Worm (Caenorhabditis elegans) whole organism, late embryonic: ENCODE results near the gene Y62H9A.2.

Experiments
- F13H6.1 ChIP-seq: sonication (generic microtip); optimal IDR thresholded peaks from 2 replicates; lab custom pipeline; 2016; ENCODE audit warnings: missing genetic modification characterization, missing compliant biosample characterization
- K02D7.2 ChIP-seq: sonication (generic microtip); optimal IDR thresholded peaks from 2 replicates; lab custom pipeline; 2017; ENCODE audit warnings: mild to moderate bottlenecking, missing genetic modification characterization, missing compliant biosample characterization
- K09A11.1 ChIP-seq: sonication (generic microtip); optimal IDR thresholded peaks from 2 replicates; lab custom pipeline; 2017; ENCODE audit warnings: antibody characterized with exemption, mild to moderate bottlenecking, missing genetic modification characterization, missing compliant biosample characterization; ENCODE audit not compliant: insufficient read depth
- T23F11.4 ChIP-seq: fragments of 200-800 bp; sonication (Bioruptor generic); optimal IDR thresholded peaks from 2 replicates; lab custom pipeline; 2018; ENCODE audit warnings: mild to moderate bottlenecking, missing genetic modification characterization, missing compliant biosample characterization
- Y22D7AL.16 ChIP-seq: sonication (generic microtip); optimal IDR thresholded peaks from 2 replicates; lab custom pipeline; 2016; ENCODE audit warnings: missing genetic modification characterization, missing compliant biosample characterization
- ahr-1 ChIP-seq: sonication (generic microtip); optimal IDR thresholded peaks from 2 replicates; lab custom pipeline; 2016; ENCODE audit warnings: missing genetic modification characterization, missing compliant biosample characterization
- ceh-19 ChIP-seq: fragments of 200-800 bp; sonication (Bioruptor generic); optimal IDR thresholded peaks from 2 replicates; lab custom pipeline; 2018; ENCODE audit warnings: mild to moderate bottlenecking, missing genetic modification characterization, missing compliant biosample characterization
- ceh-2 ChIP-seq: sonication (generic microtip); optimal IDR thresholded peaks from 2 replicates; lab custom pipeline; 2016; ENCODE audit warnings: missing genotype, missing genetic modification characterization, missing compliant biosample characterization
- ceh-22 ChIP-seq: sonication (generic microtip); optimal IDR thresholded peaks from 2 replicates; lab custom pipeline; 2017; ENCODE audit warnings: missing biosample characterization, missing genetic modification characterization
- ceh-30 ChIP-seq: fragments of 150-350 bp; optimal IDR thresholded peaks from 2 replicates; lab custom pipeline; 2014; ENCODE audit warnings: missing biosample characterization, missing genetic modification characterization
- ceh-34 ChIP-seq: sonication (generic microtip); optimal IDR thresholded peaks from 2 replicates; lab custom pipeline; 2016; ENCODE audit warnings: mild to moderate bottlenecking, missing genetic modification characterization, missing compliant biosample characterization
- ceh-45 ChIP-seq: fragments of 200-800 bp; sonication (Bioruptor generic); IDR thresholded peaks from 2 replicates; pipeline ENCODE4 v1.3.6; 2022; ENCODE audit warnings: missing genetic modification reagents, missing genetic modification characterization, missing compliant biosample characterization
- ceh-6 ChIP-seq: fragments of 200-800 bp; sonication (Bioruptor generic); optimal IDR thresholded peaks from 2 replicates; lab custom pipeline; 2018; ENCODE audit warnings: mild to moderate bottlenecking, missing genetic modification characterization, missing compliant biosample characterization
- che-1 ChIP-seq: sonication (generic microtip); optimal IDR thresholded peaks from 2 replicates; lab custom pipeline; 2016; ENCODE audit warnings: mild to moderate bottlenecking, missing genetic modification characterization, missing compliant biosample characterization
- dmd-4 ChIP-seq: sonication (generic microtip); optimal IDR thresholded peaks from 2 replicates; lab custom pipeline; 2016; ENCODE audit warnings: borderline replicate concordance, missing genetic modification characterization, missing compliant biosample characterization
- dve-1 ChIP-seq: sonication (generic microtip); optimal IDR thresholded peaks from 2 replicates; lab custom pipeline; 2017; ENCODE audit warnings: antibody characterized with exemption, mild to moderate bottlenecking, missing genetic modification characterization, missing compliant biosample characterization
- ets-4 ChIP-seq: sonication (generic microtip); optimal IDR thresholded peaks from 2 replicates; lab custom pipeline; 2016; ENCODE audit warnings: missing genetic modification characterization, missing compliant biosample characterization
- eyg-1 ChIP-seq: sonication (generic microtip); optimal IDR thresholded peaks from 2 replicates; lab custom pipeline; 2016; ENCODE audit warnings: missing genotype, missing genetic modification characterization, missing compliant biosample characterization
- fkh-6 ChIP-seq: sonication (generic microtip); optimal IDR thresholded peaks from 2 replicates; lab custom pipeline; 2016; ENCODE audit warnings: missing genetic modification characterization, missing compliant biosample characterization
- gmeb-2 ChIP-seq: sonication (generic microtip); optimal IDR thresholded peaks from 2 replicates; lab custom pipeline; 2016; ENCODE audit warnings: missing genetic modification characterization, inconsistent platforms, missing compliant biosample characterization
- hlh-13 ChIP-seq: fragments of 200-800 bp; sonication (Bioruptor generic); optimal IDR thresholded peaks from 2 replicates; lab custom pipeline; 2018; ENCODE audit warnings: mild to moderate bottlenecking, missing genetic modification characterization, missing compliant biosample characterization
- hlh-15 ChIP-seq: sonication (generic microtip); optimal IDR thresholded peaks from 2 replicates; lab custom pipeline; 2016; ENCODE audit warnings: missing genetic modification characterization, missing compliant biosample characterization
- hlh-6 ChIP-seq: sonication (generic microtip); optimal IDR thresholded peaks from 2 replicates; lab custom pipeline; 2016; ENCODE audit warnings: missing genotype, missing genetic modification characterization, missing compliant biosample characterization
- hlh-8 ChIP-seq: sonication (generic microtip); optimal IDR thresholded peaks from 2 replicates; lab custom pipeline; 2016; ENCODE audit warnings: missing genotype, missing genetic modification characterization, missing compliant biosample characterization
- lim-6 ChIP-seq: sonication (generic microtip); optimal IDR thresholded peaks from 2 replicates; lab custom pipeline; 2016; ENCODE audit warnings: missing genetic modification characterization, missing compliant biosample characterization
- mec-3 ChIP-seq: sonication (generic microtip); optimal IDR thresholded peaks from 2 replicates; lab custom pipeline; 2016; ENCODE audit warnings: borderline replicate concordance, missing genetic modification characterization, missing compliant biosample characterization
- nfya-1 ChIP-seq: sonication (generic microtip); optimal IDR thresholded peaks from 2 replicates; lab custom pipeline; 2017; ENCODE audit warnings: missing genetic modification characterization, mild to moderate bottlenecking, missing compliant biosample characterization, antibody characterized with exemption, moderate library complexity
- nhr-11 ChIP-seq: fragments of 150-350 bp; optimal IDR thresholded peaks from 2 replicates; lab custom pipeline; 2014; ENCODE audit warnings: missing biosample characterization, missing genetic modification characterization
- nhr-232 ChIP-seq: sonication (generic microtip); optimal IDR thresholded peaks from 2 replicates; lab custom pipeline; 2016; ENCODE audit warnings: missing genetic modification characterization, missing compliant biosample characterization
- npax-4 ChIP-seq: sonication (generic microtip); optimal IDR thresholded peaks from 2 replicates; lab custom pipeline; 2016; ENCODE audit warnings: missing genetic modification characterization, missing compliant biosample characterization
- pag-3 ChIP-seq: sonication (generic microtip); optimal IDR thresholded peaks from 2 replicates; lab custom pipeline; 2016; ENCODE audit warnings: missing compliant biosample characterization, missing genetic modification characterization, borderline replicate concordance
- pat-9 ChIP-seq: fragments of 200-800 bp; sonication (Bioruptor generic); optimal IDR thresholded peaks from 2 replicates; lab custom pipeline; 2018; ENCODE audit warnings: mild to moderate bottlenecking, missing genetic modification characterization, moderate library complexity, missing compliant biosample characterization
- pha-2 ChIP-seq: sonication (generic microtip); optimal IDR thresholded peaks from 2 replicates; lab custom pipeline; 2017; ENCODE audit warnings: mild to moderate bottlenecking, missing genetic modification characterization, missing compliant biosample characterization
- ref-2 ChIP-seq: sonication (generic microtip); optimal IDR thresholded peaks from 2 replicates; lab custom pipeline; 2016; ENCODE audit warnings: missing genetic modification characterization, missing compliant biosample characterization
- sdc-2 ChIP-seq: sonication (generic microtip); optimal IDR thresholded peaks from 2 replicates; lab custom pipeline; 2016; ENCODE audit warnings: missing genotype, missing genetic modification characterization, missing compliant biosample characterization
- sox-2 ChIP-seq: fragments of 200-800 bp; sonication (Bioruptor generic); IDR thresholded peaks from 2 replicates; pipeline ENCODE4 v1.3.6; 2022; ENCODE audit warnings: missing genetic modification reagents, missing genetic modification characterization, missing compliant biosample characterization
- syd-9 ChIP-seq: sonication (generic microtip); optimal IDR thresholded peaks from 2 replicates; lab custom pipeline; 2016; ENCODE audit warnings: mild to moderate bottlenecking, missing genetic modification characterization, moderate library complexity, missing compliant biosample characterization
- tbx-2 ChIP-seq: sonication (generic microtip); optimal IDR thresholded peaks from 2 replicates; lab custom pipeline; 2016; ENCODE audit warnings: missing genetic modification characterization, missing compliant biosample characterization
- tbx-7 ChIP-seq: sonication (generic microtip); optimal IDR thresholded peaks from 2 replicates; lab custom pipeline; 2016; ENCODE audit warnings: missing genotype, missing genetic modification characterization, missing compliant biosample characterization
- ttx-3 ChIP-seq: sonication (generic microtip); optimal IDR thresholded peaks from 2 replicates; lab custom pipeline; 2016; ENCODE audit warnings: missing genetic modification reagents, missing genetic modification characterization, missing compliant biosample characterization
- unc-3 ChIP-seq, 2 experiments: fragments of 200-800 bp in 1 of 2; sonication (Bioruptor generic) in 1 of 2; sonication (generic microtip) in 1 of 2; conservative IDR thresholded peaks in 1 of 2; optimal IDR thresholded peaks in 1 of 2; 2 replicates each; pipeline versions ENCODE4 v1.3.6 to Lab custom; 2016 to 2022; ENCODE audit warnings: missing compliant biosample characterization in 2 of 2, missing genetic modification characterization in 2 of 2, missing genetic modification reagents in 1 of 2
- unc-42 ChIP-seq: sonication (generic microtip); optimal IDR thresholded peaks from 2 replicates; lab custom pipeline; 2016; ENCODE audit warnings: missing genotype, missing genetic modification characterization, missing compliant biosample characterization

The Y62H9A.2 gene

ce11 chrX:11878109-11878508 is at the start of gene Y62H9A.2:
Gene Y62H9A.2 (minus strand): TSS chrX:11878209.
- TF ChIP-seq unc-3 (GFP tag; conservative IDR thresholded peaks at IDR 0.05; lab: Robert Waterston, UW): no peak
- no peak for TF ChIP-seq unc-3 (tag; optimal IDR thresholded peaks at IDR 0.05; lab: Kevin White, UChicago)
- no peak for TF ChIP-seq ceh-34 (tag; lab: Kevin White, UChicago)
- TF ChIP-seq tbx-2 (tag; lab: Kevin White, UChicago): no peak
- TF ChIP-seq ceh-22 (tag; lab: Kevin White, UChicago): no peak
- TF ChIP-seq eyg-1 (tag; lab: Kevin White, UChicago): no peak
- no peak for TF ChIP-seq fkh-6 (tag; lab: Kevin White, UChicago)
- TF ChIP-seq sox-2 (GFP tag; lab: Robert Waterston, UW): no peak
- TF ChIP-seq dve-1: no peak
- TF ChIP-seq ref-2 (tag; lab: Kevin White, UChicago): no peak
- TF ChIP-seq T23F11.4 (GFP tag; lab: Kevin White, UChicago): no peak
- TF ChIP-seq ceh-2: no peak
- TF ChIP-seq ahr-1: no peak
- TF ChIP-seq ets-4 (tag; lab: Kevin White, UChicago): no peak
- no peak for TF ChIP-seq pag-3 (tag; lab: Kevin White, UChicago)
- no peak for TF ChIP-seq nfya-1 (tag; lab: Kevin White, UChicago)
- TF ChIP-seq ceh-45: no peak

ce11 chrX:11927585-11927984 is 49.6 kb upstream of the Y62H9A.2 start, which contains the start of gene F55G7.4:
Gene F55G7.4 (plus strand): TSS chrX:11927885.
- TF ChIP-seq pha-2 (no peak), nhr-232 (no peak), nfya-1 (tag; lab: Kevin White, UChicago) (no peak)

- no peak for TF ChIP-seq unc-42 (tag; lab: Kevin White, UChicago)
- no peak for TF ChIP-seq dmd-4
- TF ChIP-seq K09A11.1 (tag; lab: Kevin White, UChicago): no peak
- no peak for TF ChIP-seq hlh-6 (tag; lab: Kevin White, UChicago)
- no peak for TF ChIP-seq K02D7.2 (tag; lab: Kevin White, UChicago)
- TF ChIP-seq hlh-8 (tag; lab: Kevin White, UChicago): no peak
- no peak for TF ChIP-seq pat-9 (tag; lab: Kevin White, UChicago)
- no peak for TF ChIP-seq lim-6 (tag; lab: Kevin White, UChicago)
- TF ChIP-seq pag-3 (tag; lab: Kevin White, UChicago): no peak
- no peak for TF ChIP-seq gmeb-2 (tag; lab: Kevin White, UChicago)
- TF ChIP-seq ceh-30: no peak
- TF ChIP-seq ceh-6 (GFP tag; lab: Kevin White, UChicago): no peak
Measured at ce11 chrX:11925243-11925642, 47.2 kb upstream of the Y62H9A.2 start.

- no peak for TF ChIP-seq lim-6 (tag; lab: Kevin White, UChicago)
- no peak for TF ChIP-seq nhr-11 (tag; lab: Kevin White, UChicago)
- peak; percentile 97 for TF ChIP-seq sdc-2 (tag; lab: Kevin White, UChicago)
- no peak for TF ChIP-seq Y22D7AL.16 (tag; lab: Kevin White, UChicago)
- no peak for TF ChIP-seq hlh-6 (tag; lab: Kevin White, UChicago)
- no peak for TF ChIP-seq pag-3 (tag; lab: Kevin White, UChicago)
- no peak for TF ChIP-seq npax-4 (tag; lab: Kevin White, UChicago)
- peak; percentile 9 for TF ChIP-seq ref-2 (tag; lab: Kevin White, UChicago)
- TF ChIP-seq syd-9 (tag; lab: Kevin White, UChicago): no peak
- TF ChIP-seq hlh-13 (GFP tag; lab: Kevin White, UChicago): no peak
- no peak for TF ChIP-seq tbx-7 (tag; lab: Kevin White, UChicago)
- TF ChIP-seq hlh-15 (tag; lab: Kevin White, UChicago): no peak
- no peak for TF ChIP-seq ttx-3 (tag; lab: Kevin White, UChicago)
- TF ChIP-seq mec-3 (tag; lab: Kevin White, UChicago): no peak
- TF ChIP-seq ceh-19 (GFP tag; lab: Kevin White, UChicago): no peak
- TF ChIP-seq che-1: no peak
- no peak for TF ChIP-seq F13H6.1 (tag; lab: Kevin White, UChicago)
Measured at ce11 chrX:11924158-11924557, 46.1 kb upstream of the Y62H9A.2 start, which contains the start of gene F55G7.1. Gene F55G7.1 (plus strand): TSS chrX:11924433.
